Worm (Caenorhabditis elegans): ENCODE data around the gene tbc-11.

- TF ChIP-seq nhr-28 (tag; optimal IDR thresholded peaks at IDR 0.05) = peak; percentile 9
- TF ChIP-seq snpc-4 (tag; optimal IDR thresholded peaks at IDR 0.05) = no peak
- no peak for TF ChIP-seq nhr-10 (tag; optimal IDR thresholded peaks at IDR 0.05)
- TF ChIP-seq tra-1 (GFP tag; IDR thresholded peaks at IDR 0.05) = peak; percentile 61
- no peak for TF ChIP-seq jun-1 (tag; optimal IDR thresholded peaks at IDR 0.05)
- TF ChIP-seq ceh-20 (GFP tag; IDR thresholded peaks at IDR 0.05) = 0 out of 2 replicates have a peak, but pooled peaks have one; percentile 32
- TF ChIP-seq nhr-237 (tag; optimal IDR thresholded peaks at IDR 0.05) = no peak
- TF ChIP-seq pqm-1 (tag; optimal IDR thresholded peaks at IDR 0.05) = peak; percentile 43
Measured at ce11 chrX:945669-946068, 20.9 kb downstream of the tbc-11 start.
